Worm (Caenorhabditis elegans): ENCODE data around the gene ras-1.

DNA sequence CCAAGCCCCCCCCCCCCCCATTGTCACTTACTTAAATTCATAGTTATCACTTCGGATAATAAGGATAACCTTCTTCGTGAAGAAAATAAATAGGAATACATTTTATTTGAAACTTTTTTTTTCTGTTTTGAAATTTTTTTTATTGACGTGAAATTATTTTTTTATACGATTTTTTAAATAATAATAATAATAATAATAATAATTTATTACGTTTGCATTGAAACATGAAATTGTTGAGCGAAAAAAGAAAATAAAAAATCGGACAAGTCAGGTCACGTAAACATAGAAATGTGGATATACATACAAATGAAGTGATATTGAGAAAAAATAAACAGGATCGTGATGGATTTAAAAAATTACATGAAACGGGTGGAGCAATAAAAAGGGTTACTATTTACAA, 42.4 kb downstream of the ras-1 start, which contains the start of gene C50E10.2:
- TF ChIP-seq ztf-11 (tag; optimal IDR thresholded peaks at IDR 0.05) (no peak), nhr-76 (tag; optimal IDR thresholded peaks at IDR 0.05) (no peak), lsy-2 (tag; optimal IDR thresholded peaks at IDR 0.05) (no peak), mep-1 (tag; optimal IDR thresholded peaks at IDR 0.05) (no peak), pha-4 (tag; optimal IDR thresholded peaks at IDR 0.05) (no peak), elt-3 (tag; optimal IDR thresholded peaks at IDR 0.05) (no peak), bed-3 (GFP tag; optimal IDR thresholded peaks at IDR 0.05) (no peak), flh-1 (GFP tag; optimal IDR thresholded peaks at IDR 0.05) (no peak), unc-39 (tag; optimal IDR thresholded peaks at IDR 0.05) (no peak)
